Fruit fly (Drosophila melanogaster): Measurements from ENCODE around the gene soti.
A peak's percentile ranks its signal among the peaks of the same experiment; 100 is the strongest.

The soti gene

dm6 chr3R:14382312-14383046 lies 980 bp upstream of the soti start (continued):
- TF ChIP-seq CG6792 (GFP tag; optimal IDR thresholded peaks at IDR 0.05) (peak; percentile 85), esn (GFP tag; optimal IDR thresholded peaks at IDR 0.05) (peak; percentile 85), Eip78C (GFP tag) (peak; percentile 97), Sox102F (GFP tag; optimal IDR thresholded peaks at IDR 0.05) (peak; percentile 62), achi (GFP tag; optimal IDR thresholded peaks at IDR 0.05) (peak; percentile 89), CG10669 (GFP tag; optimal IDR thresholded peaks at IDR 0.05) (peak; percentile 90), CG6276 (GFP tag; optimal IDR thresholded peaks at IDR 0.05) (peak; percentile 80), Sox15 (GFP tag; optimal IDR thresholded peaks at IDR 0.05) (peak; percentile 58), Gug (GFP tag; IDR thresholded peaks at IDR 0.05) (peak; percentile 68), Eip93F (GFP tag; optimal IDR thresholded peaks at IDR 0.05) (peak; percentile 5)

- TF ChIP-seq CG9139 (GFP tag; optimal IDR thresholded peaks at IDR 0.05) (no peak), Eip75B (GFP tag; optimal IDR thresholded peaks at IDR 0.05) (no peak), CG8632 (GFP tag; optimal IDR thresholded peaks at IDR 0.05) (peak; percentile 27), eg (GFP tag; IDR thresholded peaks at IDR 0.05) (peak; percentile 86), fkh (GFP tag; optimal IDR thresholded peaks at IDR 0.05) (no peak), Ets21C (GFP tag; optimal IDR thresholded peaks at IDR 0.05) (no peak), Sox15 (GFP tag; optimal IDR thresholded peaks at IDR 0.05) (no peak), Gug (GFP tag; IDR thresholded peaks at IDR 0.05) (peak; percentile 73), CG15336 (GFP tag; IDR thresholded peaks at IDR 0.05) (peak; percentile 84), CG3919 (GFP tag; optimal IDR thresholded peaks at IDR 0.05) (peak; percentile 57), Lpt (GFP tag; optimal IDR thresholded peaks at IDR 0.05) (peak; percentile 10), Eip93F (GFP tag; optimal IDR thresholded peaks at IDR 0.05) (no peak), achi (GFP tag; optimal IDR thresholded peaks at IDR 0.05) (peak; percentile 70), Sox102F (GFP tag; optimal IDR thresholded peaks at IDR 0.05) (peak; percentile 11), CG6792 (GFP tag; optimal IDR thresholded peaks at IDR 0.05) (peak; percentile 35), dac (GFP tag; optimal IDR thresholded peaks at IDR 0.05) (peak; percentile 30), salr (GFP tag; optimal IDR thresholded peaks at IDR 0.05) (no peak), spab (GFP tag; optimal IDR thresholded peaks at IDR 0.05) (no peak), svp (GFP tag) (peak; percentile 27), acj6 (GFP tag; optimal IDR thresholded peaks at IDR 0.05) (peak; percentile 67), Met (GFP tag; optimal IDR thresholded peaks at IDR 0.05) (peak; percentile 5), CG8119 (GFP tag; IDR thresholded peaks at IDR 0.05) (peak; percentile 85), CG8319 (GFP tag; optimal IDR thresholded peaks at IDR 0.05) (peak; percentile 24), Hr4 (GFP tag; optimal IDR thresholded peaks at IDR 0.05) (peak; percentile 52), Hr39 (GFP tag; optimal IDR thresholded peaks at IDR 0.05) (no peak), Smox (GFP tag; optimal IDR thresholded peaks at IDR 0.05) (no peak), CG6276 (GFP tag; optimal IDR thresholded peaks at IDR 0.05) (peak; percentile 42), CG10631 (GFP tag; optimal IDR thresholded peaks at IDR 0.05) (peak; percentile 44), CG6854 (GFP tag; optimal IDR thresholded peaks at IDR 0.05) (no peak), CG32006 (GFP tag; optimal IDR thresholded peaks at IDR 0.05) (peak; percentile 80), pdm3 (GFP tag; optimal IDR thresholded peaks at IDR 0.05) (peak; percentile 17), CG4318 (GFP tag; optimal IDR thresholded peaks at IDR 0.05) (peak; percentile 62), net (GFP tag; optimal IDR thresholded peaks at IDR 0.05) (peak; percentile 60), OdsH (GFP tag; optimal IDR thresholded peaks at IDR 0.05) (peak; percentile 73), Sox14 (GFP tag; optimal IDR thresholded peaks at IDR 0.05) (no peak), CG3032 (tag; optimal IDR thresholded peaks at IDR 0.05) (peak; percentile 75), topi (GFP tag; optimal IDR thresholded peaks at IDR 0.05) (peak; percentile 7), lz (GFP tag; optimal IDR thresholded peaks at IDR 0.05) (no peak), Eip78C (GFP tag) (peak; percentile 75), dsx (GFP tag; optimal IDR thresholded peaks at IDR 0.05; ENCODE audit: poor library complexity, severe bottlenecking) (peak; percentile 45), CG11902 (GFP tag; optimal IDR thresholded peaks at IDR 0.05) (no peak), CG34406 (GFP tag; optimal IDR thresholded peaks at IDR 0.05) (peak; percentile 49), CG6163 (GFP tag; IDR thresholded peaks at IDR 0.05) (peak; percentile 90), CG11294 (GFP tag; IDR thresholded peaks at IDR 0.05) (peak; percentile 66), CG1621 (tag; optimal IDR thresholded peaks at IDR 0.05) (peak; percentile 29), CG16779 (tag; optimal IDR thresholded peaks at IDR 0.05) (no peak)
Observed at dm6 chr3R:14373828-14374217, 7.7 kb downstream of the soti start.

All from whole organism, prepupa.